Fruit fly (Drosophila melanogaster) whole organism, embryonic: ENCODE data around the gene CG42489.

Source experiments
- BEAF-32 ChIP-seq: fragments of 200-800 bp; sonication (Bioruptor generic); optimal IDR thresholded peaks from 3 replicates; lab custom pipeline; 2017; ENCODE audit warnings: missing biosample characterization, missing genetic modification characterization, mild to moderate bottlenecking, moderate library complexity, missing genetic modification reagents
- CG10147 ChIP-seq: fragments of 200-800 bp; sonication (Bioruptor generic); optimal IDR thresholded peaks from 2 replicates; lab custom pipeline; 2019; ENCODE audit warnings: missing biosample characterization, mild to moderate bottlenecking, missing genetic modification characterization, moderate library complexity
- CG10366 ChIP-seq: fragments of 200-800 bp; sonication (Bioruptor generic); IDR thresholded peaks from 2 replicates; pipeline ENCODE4 v1.3.6; 2022; ENCODE audit warnings: missing biosample characterization, missing genetic modification characterization
- CG10543 ChIP-seq: fragments of 200-800 bp; sonication (Bioruptor generic); optimal IDR thresholded peaks from 3 replicates; lab custom pipeline; 2017; ENCODE audit warnings: missing biosample characterization, mild to moderate bottlenecking, missing genetic modification characterization, moderate library complexity
- CG10979 ChIP-seq: fragments of 200-800 bp; sonication (Bioruptor generic); optimal IDR thresholded peaks from 2 replicates; lab custom pipeline; 2018; ENCODE audit warnings: missing biosample characterization, mild to moderate bottlenecking, missing genetic modification characterization, moderate library complexity
- CG11723 ChIP-seq: fragments of 200-800 bp; sonication (Bioruptor generic); optimal IDR thresholded peaks from 2 replicates; lab custom pipeline; 2017; ENCODE audit warnings: missing biosample characterization, mild to moderate bottlenecking, missing genetic modification characterization
- CG12155 ChIP-seq: fragments of 200-800 bp; sonication (Bioruptor generic); optimal IDR thresholded peaks from 3 replicates; lab custom pipeline; 2016; ENCODE audit warnings: missing biosample characterization, missing genetic modification characterization
- CG15601 ChIP-seq: fragments of 200-800 bp; sonication (Bioruptor generic); optimal IDR thresholded peaks from 3 replicates; lab custom pipeline; 2019; ENCODE audit warnings: missing biosample characterization, mild to moderate bottlenecking, missing genetic modification characterization, moderate library complexity
- CG17612 ChIP-seq: fragments of 200-800 bp; sonication (Bioruptor generic); IDR thresholded peaks from 2 replicates; pipeline ENCODE4 v1.3.6; 2022; ENCODE audit warnings: missing biosample characterization, missing genetic modification characterization
- CG18011 ChIP-seq: fragments of 200-800 bp; sonication (Bioruptor generic); optimal IDR thresholded peaks from 2 replicates; lab custom pipeline; 2017; ENCODE audit warnings: missing biosample characterization, missing genetic modification characterization, mild to moderate bottlenecking, moderate library complexity, missing genotype
- CG1832 ChIP-seq: fragments of 200-800 bp; sonication (Bioruptor generic); optimal IDR thresholded peaks from 2 replicates; lab custom pipeline; 2017; ENCODE audit warnings: missing biosample characterization, mild to moderate bottlenecking, missing genetic modification characterization, inconsistent platforms
- CG30431 ChIP-seq: fragments of 200-800 bp; sonication (Bioruptor generic); optimal IDR thresholded peaks from 2 replicates; lab custom pipeline; 2017; ENCODE audit warnings: missing biosample characterization, missing genetic modification characterization
- CG3065 ChIP-seq: fragments of 200-800 bp; sonication (Bioruptor generic); optimal IDR thresholded peaks from 2 replicates; lab custom pipeline; 2016; ENCODE audit warnings: missing biosample characterization, missing genetic modification characterization
- CG34376 ChIP-seq: fragments of 200-800 bp; sonication (Bioruptor generic); optimal IDR thresholded peaks from 2 replicates; lab custom pipeline; 2018; ENCODE audit warnings: missing biosample characterization, mild to moderate bottlenecking, missing genetic modification characterization
- CG3726 ChIP-seq: fragments of 200-800 bp; sonication (Bioruptor generic); IDR thresholded peaks from 3 replicates; pipeline ENCODE4, ENCODE4 v1.3.6; 2022; ENCODE audit warnings: missing biosample characterization, missing genetic modification characterization
- CG3847 ChIP-seq: fragments of 200-800 bp; sonication (Bioruptor generic); IDR thresholded peaks from 2 replicates; pipeline ENCODE4 v1.3.6; 2022; ENCODE audit warnings: missing biosample characterization, missing genetic modification characterization
- CG3995 ChIP-seq: fragments of 200-800 bp; sonication (Bioruptor generic); optimal IDR thresholded peaks from 3 replicates; lab custom pipeline; 2016; ENCODE audit warnings: missing biosample characterization, missing genetic modification characterization
- CG4730 ChIP-seq: fragments of 200-800 bp; sonication (Bioruptor generic); IDR thresholded peaks from 2 replicates; pipeline ENCODE4 v1.3.6; 2022; ENCODE audit warnings: missing biosample characterization, missing genetic modification characterization
- CG5245 ChIP-seq: fragments of 200-800 bp; sonication (Bioruptor generic); optimal IDR thresholded peaks from 3 replicates; lab custom pipeline; 2016; ENCODE audit warnings: missing biosample characterization, missing genetic modification characterization
- CG6791 ChIP-seq: fragments of 200-800 bp; sonication (Bioruptor generic); IDR thresholded peaks from 3 replicates; pipeline ENCODE4 v1.3.6; 2022; ENCODE audit warnings: missing biosample characterization, missing genetic modification characterization; ENCODE audit not compliant: partially characterized antibody
- CG7745 ChIP-seq: fragments of 200-800 bp; sonication (Bioruptor generic); optimal IDR thresholded peaks from 2 replicates; lab custom pipeline; 2018; ENCODE audit warnings: missing biosample characterization, mild to moderate bottlenecking, missing genetic modification characterization, moderate library complexity
- Doc3 ChIP-seq: fragments of 200-800 bp; sonication (Bioruptor generic); IDR thresholded peaks from 3 replicates; pipeline ENCODE4 v1.3.6; 2022; ENCODE audit warnings: missing biosample characterization, missing genetic modification characterization; ENCODE audit not compliant: partially characterized antibody
- Ets97D ChIP-seq: fragments of 200-800 bp; sonication (Bioruptor generic); optimal IDR thresholded peaks from 3 replicates; lab custom pipeline; 2016; ENCODE audit warnings: missing biosample characterization, missing genetic modification characterization
- Gug ChIP-seq: fragments of 200-800 bp; sonication (Bioruptor generic); IDR thresholded peaks from 4 replicates; pipeline ENCODE4 v1.3.6; 2022; ENCODE audit warnings: missing biosample characterization, missing genetic modification characterization
- Sry-δ ChIP-seq: fragments of 200-800 bp; sonication (Bioruptor generic); optimal IDR thresholded peaks from 2 replicates; lab custom pipeline; 2016; ENCODE audit warnings: missing biosample characterization, missing genetic modification characterization
- TFAM ChIP-seq: fragments of 200-800 bp; sonication (Bioruptor generic); optimal IDR thresholded peaks from 2 replicates; lab custom pipeline; 2017; ENCODE audit warnings: missing biosample characterization, missing genetic modification characterization, inconsistent platforms
- Tbp ChIP-seq: fragments of >200 bp; optimal IDR thresholded peaks from 2 replicates; lab custom pipeline; 2018; ENCODE audit warnings: missing biosample characterization, missing genetic modification characterization
- al ChIP-seq: fragments of 200-800 bp; sonication (Bioruptor generic); IDR thresholded peaks from 2 replicates; pipeline ENCODE4 v1.3.6; 2022; ENCODE audit warnings: missing biosample characterization, missing genetic modification characterization
- bigmax ChIP-seq: fragments of 200-800 bp; sonication (Bioruptor generic); optimal IDR thresholded peaks from 2 replicates; lab custom pipeline; 2018; ENCODE audit warnings: missing biosample characterization, mild to moderate bottlenecking, missing genetic modification characterization
- cas ChIP-seq: fragments of 200-800 bp; sonication (Bioruptor generic); IDR thresholded peaks from 2 replicates; pipeline ENCODE4 v1.3.6; 2022; ENCODE audit warnings: missing biosample characterization, missing genetic modification characterization
- chm ChIP-seq: fragments of 200-800 bp; sonication (Bioruptor generic); IDR thresholded peaks from 2 replicates; pipeline ENCODE4 v1.3.6; 2022; ENCODE audit warnings: missing biosample characterization, missing genetic modification characterization
- crol ChIP-seq: fragments of 200-800 bp; sonication (Bioruptor generic); IDR thresholded peaks from 2 replicates; pipeline ENCODE4 v1.3.6; 2022; ENCODE audit warnings: missing biosample characterization, missing genetic modification characterization
- dan ChIP-seq: fragments of 200-800 bp; sonication (Bioruptor generic); IDR thresholded peaks from 2 replicates; pipeline ENCODE4 v1.3.6; 2022; ENCODE audit warnings: missing biosample characterization, missing genetic modification characterization
- h ChIP-seq: fragments of >200 bp; optimal IDR thresholded peaks from 2 replicates; lab custom pipeline; 2017
- hbn ChIP-seq: fragments of 200-800 bp; sonication (Bioruptor generic); IDR thresholded peaks from 2 replicates; pipeline ENCODE4 v1.3.6; 2022; ENCODE audit warnings: missing biosample characterization, missing genetic modification characterization; ENCODE audit not compliant: partially characterized antibody
- kay ChIP-seq: fragments of 200-800 bp; sonication (Bioruptor generic); optimal IDR thresholded peaks from 2 replicates; lab custom pipeline; 2016; ENCODE audit warnings: missing biosample characterization, missing genetic modification characterization
- nau ChIP-seq: fragments of 200-800 bp; sonication (Bioruptor generic); optimal IDR thresholded peaks from 3 replicates; lab custom pipeline; 2017; ENCODE audit warnings: missing biosample characterization, mild to moderate bottlenecking, missing genetic modification characterization, missing genetic modification reagents
- nerfin-2 ChIP-seq: fragments of 200-800 bp; sonication (Bioruptor generic); IDR thresholded peaks from 2 replicates; pipeline ENCODE4 v1.3.6; 2022; ENCODE audit warnings: missing biosample characterization, missing genetic modification characterization; ENCODE audit not compliant: partially characterized antibody
- otp ChIP-seq: fragments of 200-800 bp; sonication (Bioruptor generic); IDR thresholded peaks from 3 replicates; pipeline ENCODE4, ENCODE4 v1.3.6; 2022; ENCODE audit warnings: missing biosample characterization, missing genetic modification characterization
- pb ChIP-seq: fragments of 200-800 bp; sonication (Bioruptor generic); optimal IDR thresholded peaks from 3 replicates; lab custom pipeline; 2016; ENCODE audit warnings: missing biosample characterization, missing genetic modification characterization
- run ChIP-seq: fragments of 200-800 bp; sonication (Bioruptor generic); optimal IDR thresholded peaks from 3 replicates; lab custom pipeline; 2018; ENCODE audit warnings: missing biosample characterization, mild to moderate bottlenecking, missing genetic modification characterization
- sens ChIP-seq: fragments of 200-800 bp; sonication (Bioruptor generic); peaks from one replicate; lab custom pipeline; 2016; ENCODE audit warnings: missing biosample characterization, missing genetic modification characterization
- sima ChIP-seq: fragments of 200-800 bp; sonication (Bioruptor generic); optimal IDR thresholded peaks from 2 replicates; lab custom pipeline; 2016; ENCODE audit warnings: missing biosample characterization, missing genetic modification characterization
- tin ChIP-seq: fragments of 200-800 bp; sonication (Bioruptor generic); optimal IDR thresholded peaks from 3 replicates; lab custom pipeline; 2016; ENCODE audit warnings: missing biosample characterization, missing genetic modification characterization
- ttk ChIP-seq: fragments of 200-800 bp; sonication (Bioruptor generic); IDR thresholded peaks from 2 replicates; pipeline ENCODE4 v2.1.2; 2022; ENCODE audit warnings: missing biosample characterization, missing genetic modification characterization
- unpg ChIP-seq: fragments of 200-800 bp; sonication (Bioruptor generic); optimal IDR thresholded peaks from 3 replicates; lab custom pipeline; 2018; ENCODE audit warnings: missing biosample characterization, mild to moderate bottlenecking, missing genetic modification characterization, moderate library complexity
- usp ChIP-seq: fragments of >200 bp; optimal IDR thresholded peaks from 2 replicates; lab custom pipeline; 2017; ENCODE audit warnings: missing biosample characterization, missing genetic modification characterization
- vfl ChIP-seq: fragments of 200-800 bp; sonication (Bioruptor generic); optimal IDR thresholded peaks from 2 replicates; lab custom pipeline; 2016; ENCODE audit warnings: missing biosample characterization, missing genetic modification characterization
- wek ChIP-seq: fragments of 200-800 bp; sonication (Bioruptor generic); optimal IDR thresholded peaks from 3 replicates; lab custom pipeline; 2018; ENCODE audit warnings: missing biosample characterization, mild to moderate bottlenecking, missing genetic modification characterization, moderate library complexity
- zen ChIP-seq: fragments of 200-800 bp; sonication (Bioruptor generic); optimal IDR thresholded peaks from 3 replicates; lab custom pipeline; 2018; ENCODE audit warnings: missing biosample characterization, mild to moderate bottlenecking, missing genetic modification characterization, moderate library complexity

CG42489 gene

dm6 chr3R:8669029-8669707 lies 14.6 kb upstream of the CG42489 start (continued):
- TF ChIP-seq CG3995 (GFP tag; lab: Kevin White, UChicago) (peak; percentile 78), CG10979 (tag; lab: Kevin White, UChicago) (peak; percentile 98), nerfin-2 (GFP tag; lab: Robert Waterston, UW) (peak; percentile 15; the same call in 1 of the 2 replicates), run (tag; lab: Kevin White, UChicago) (peak; percentile 97), CG12155 (peak; percentile 98), vfl (peak; percentile 94), CG10366 (GFP tag; lab: Robert Waterston, UW) (peak; percentile 96), CG11723 (GFP tag; lab: Kevin White, UChicago) (peak; percentile 95), CG15601 (tag; lab: Kevin White, UChicago) (peak; percentile 96), dan (GFP tag; lab: Robert Waterston, UW) (peak; percentile 87), CG30431 (GFP tag; lab: Kevin White, UChicago) (peak; percentile 96), CG4730 (peak; percentile 89), CG6791 (GFP tag; lab: Robert Waterston, UW) (peak; percentile 92), crol (peak; percentile 79), Ets97D (GFP tag; lab: Kevin White, UChicago) (peak; percentile 92), Sry-δ (peak; percentile 77), CG34376 (peak; percentile 99), Doc3 (GFP tag; lab: Robert Waterston, UW) (0 out of 3 replicates have a peak, but pooled peaks have one; percentile 34), tin (GFP tag; lab: Kevin White, UChicago) (peak; percentile 98), usp (GFP tag; lab: Kevin White, UChicago) (no peak), CG3726 (peak; percentile 93), Gug (peak; percentile 92), CG7745 (tag; lab: Kevin White, UChicago) (peak; percentile 78), CG10543 (GFP tag; lab: Kevin White, UChicago) (peak; percentile 98), wek (peak; percentile 94), CG17612 (GFP tag; lab: Robert Waterston, UW) (peak; percentile 90), cas (GFP tag; lab: Robert Waterston, UW) (peak; percentile 92), Tbp (GFP tag; lab: Kevin White, UChicago) (no peak), CG18011 (GFP tag; lab: Kevin White, UChicago) (peak; percentile 90), unpg (GFP tag; lab: Kevin White, UChicago) (peak; percentile 99), ttk (peak; percentile 97), CG10147 (peak; percentile 97), al (GFP tag; lab: Robert Waterston, UW) (peak; percentile 86), h (lab: Kevin White, UChicago) (no peak), nau (peak; percentile 98), pb (GFP tag; lab: Kevin White, UChicago) (peak; percentile 92), CG3065 (GFP tag; lab: Kevin White, UChicago) (peak; percentile 86), TFAM (GFP tag; lab: Kevin White, UChicago) (peak; percentile 87), CG5245 (peak; percentile 97), BEAF-32 (GFP tag; lab: Kevin White, UChicago) (peak; percentile 72), zen (tag; lab: Kevin White, UChicago) (peak; percentile 96), chm (GFP tag; lab: Robert Waterston, UW) (peak; percentile 98), kay (GFP tag; lab: Kevin White, UChicago) (peak; percentile 95), otp (GFP tag; lab: Robert Waterston, UW) (peak; percentile 97), CG3847 (GFP tag; lab: Robert Waterston, UW) (peak; percentile 95), sima (GFP tag; lab: Kevin White, UChicago) (peak; percentile 94), hbn (peak; percentile 65; the same call in 1 of the 2 replicates), bigmax (GFP tag; lab: Kevin White, UChicago) (peak; percentile 85), sens (GFP tag; lab: Kevin White, UChicago) (peak; percentile 100), CG1832 (GFP tag; lab: Kevin White, UChicago) (peak; percentile 72)
